Worm (Caenorhabditis elegans) whole organism, late embryonic: Measurements from ENCODE around the gene srbc-6.

Experiments used
- K02D7.2 ChIP-seq: sonication (generic microtip); optimal IDR thresholded peaks from 2 replicates; lab custom pipeline; 2017; ENCODE audit warnings: mild to moderate bottlenecking, missing genetic modification characterization, missing compliant biosample characterization
- ama-1 ChIP-seq: fragments of 150-350 bp; optimal IDR thresholded peaks from 2 replicates; lab custom pipeline; 2014
- ceh-14 ChIP-seq: sonication (generic microtip); optimal IDR thresholded peaks from 2 replicates; lab custom pipeline; 2016; ENCODE audit warnings: missing genotype, missing genetic modification characterization, missing compliant biosample characterization
- ceh-30 ChIP-seq: fragments of 150-350 bp; optimal IDR thresholded peaks from 2 replicates; lab custom pipeline; 2014; ENCODE audit warnings: missing biosample characterization, missing genetic modification characterization
- ceh-9 ChIP-seq: sonication (generic microtip); optimal IDR thresholded peaks from 2 replicates; lab custom pipeline; 2016; ENCODE audit warnings: mild to moderate bottlenecking, missing genetic modification characterization, inconsistent platforms, missing compliant biosample characterization
- elt-2 ChIP-seq: sonication (generic microtip); optimal IDR thresholded peaks from 2 replicates; lab custom pipeline; 2016; ENCODE audit warnings: missing genetic modification reagents, missing genetic modification characterization, missing compliant biosample characterization
- fkh-10 ChIP-seq: fragments of 150-350 bp; optimal IDR thresholded peaks from 2 replicates; lab custom pipeline; 2014; ENCODE audit warnings: missing biosample characterization, missing genetic modification reagents, missing genetic modification characterization
- madf-2 ChIP-seq: sonication (generic microtip); optimal IDR thresholded peaks from 2 replicates; lab custom pipeline; 2017; ENCODE audit warnings: missing genetic modification characterization, missing compliant biosample characterization
- nhr-11 ChIP-seq: fragments of 150-350 bp; optimal IDR thresholded peaks from 2 replicates; lab custom pipeline; 2014; ENCODE audit warnings: missing biosample characterization, missing genetic modification characterization
- odd-2 ChIP-seq: sonication (generic microtip); optimal IDR thresholded peaks from 2 replicates; lab custom pipeline; 2017; ENCODE audit warnings: antibody characterized with exemption, mild to moderate bottlenecking, missing genetic modification characterization, missing compliant biosample characterization
- sdc-2 ChIP-seq: sonication (generic microtip); optimal IDR thresholded peaks from 2 replicates; lab custom pipeline; 2016; ENCODE audit warnings: missing genotype, missing genetic modification characterization, missing compliant biosample characterization

DNA sequence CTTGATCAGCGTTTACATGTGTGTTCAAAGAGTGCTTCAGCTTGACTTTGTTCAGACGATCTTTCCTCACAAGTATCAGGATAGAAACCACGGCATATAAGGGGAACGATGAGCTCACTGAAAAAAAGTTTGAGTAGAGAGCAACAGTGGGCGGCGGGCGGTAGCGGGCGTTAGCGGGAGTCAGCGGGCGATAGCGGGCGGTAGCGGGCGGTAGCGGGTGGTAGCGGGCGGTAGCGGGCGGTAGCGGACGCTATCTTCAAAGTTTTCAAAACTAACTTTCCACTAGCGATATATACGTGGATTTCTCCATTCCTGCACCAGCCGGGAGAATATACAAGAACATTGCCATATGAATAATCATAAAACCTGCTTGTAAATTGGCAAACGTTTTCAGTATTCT is 24.7 kb upstream of the srbc-6 start:
- TF ChIP-seq ceh-14 (tag; lab: Kevin White, UChicago) (no peak), elt-2 (tag; lab: Kevin White, UChicago) (no peak), ceh-30 (tag; lab: Kevin White, UChicago) (no peak), nhr-11 (no peak), ceh-9 (no peak), madf-2 (tag; lab: Kevin White, UChicago) (no peak), K02D7.2 (tag; lab: Kevin White, UChicago) (no peak), odd-2 (no peak), sdc-2 (tag; lab: Kevin White, UChicago) (no peak), ama-1 (lab: Kevin White, UChicago) (no peak), fkh-10 (no peak)
